Worm (Caenorhabditis elegans): Measurements from ENCODE around the gene T19D2.13.

DNA sequence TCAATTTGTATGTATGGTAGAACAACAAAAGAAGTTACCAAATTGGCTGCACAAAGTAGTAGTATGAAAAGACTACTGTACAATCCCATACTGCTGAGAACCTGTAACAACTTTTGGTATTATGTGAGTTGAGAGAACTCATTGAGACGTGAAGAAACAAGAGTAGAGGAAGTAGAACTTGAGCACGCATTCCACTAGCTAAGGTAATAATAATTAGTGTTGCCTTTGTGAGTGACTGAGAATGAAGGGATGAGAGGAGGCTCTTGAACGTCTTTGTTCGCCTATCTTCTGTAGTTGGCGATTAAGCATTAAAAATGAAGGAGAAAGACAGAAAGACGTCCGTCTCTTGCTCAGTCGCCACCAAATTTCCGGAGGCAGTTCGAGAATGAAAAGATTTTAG lies 31.4 kb upstream of the T19D2.13 start, which contains the start of gene C16B8.4:
- TF ChIP-seq unc-130 (tag; optimal IDR thresholded peaks at IDR 0.05): no peak
- TF ChIP-seq nhr-237 (tag; optimal IDR thresholded peaks at IDR 0.05): no peak
- no peak for TF ChIP-seq fkh-10 (GFP tag; optimal IDR thresholded peaks at IDR 0.05)
